Fruit fly (Drosophila melanogaster): ENCODE results near the gene RpS3.

Gene RpS3

dm6 chr3R:23326292-23326691 lies 32.3 kb upstream of the RpS3 start:
- TF ChIP-seq CG11902 (GFP tag; optimal IDR thresholded peaks at IDR 0.05) (peak; percentile 70), CG6854 (GFP tag; optimal IDR thresholded peaks at IDR 0.05) (no peak), svp (GFP tag) (no peak), fd59A (GFP tag; optimal IDR thresholded peaks at IDR 0.05) (peak; percentile 97), Sox14 (GFP tag; optimal IDR thresholded peaks at IDR 0.05) (peak; percentile 95), Ets21C (GFP tag; optimal IDR thresholded peaks at IDR 0.05) (peak; percentile 21), CG34406 (GFP tag; optimal IDR thresholded peaks at IDR 0.05) (peak; percentile 84), CG3032 (tag; optimal IDR thresholded peaks at IDR 0.05) (peak; percentile 97), achi (GFP tag; optimal IDR thresholded peaks at IDR 0.05) (peak; percentile 93), spab (GFP tag; optimal IDR thresholded peaks at IDR 0.05) (peak; percentile 98), pdm3 (GFP tag; optimal IDR thresholded peaks at IDR 0.05) (peak; percentile 93), topi (GFP tag; optimal IDR thresholded peaks at IDR 0.05) (peak; percentile 71), CG11762 (GFP tag; optimal IDR thresholded peaks at IDR 0.05; ENCODE audit: insufficient read depth) (peak; percentile 89), CG11294 (GFP tag; IDR thresholded peaks at IDR 0.05) (peak; percentile 83), Met (GFP tag; optimal IDR thresholded peaks at IDR 0.05) (peak; percentile 49), Hr4 (GFP tag; optimal IDR thresholded peaks at IDR 0.05) (peak; percentile 94), fkh (GFP tag; optimal IDR thresholded peaks at IDR 0.05) (peak; percentile 33), Sox102F (GFP tag; optimal IDR thresholded peaks at IDR 0.05) (peak; percentile 47), CG31627 (GFP tag; optimal IDR thresholded peaks at IDR 0.05) (peak; percentile 51), CG6808 (GFP tag; optimal IDR thresholded peaks at IDR 0.05) (peak; percentile 95), esn (GFP tag; optimal IDR thresholded peaks at IDR 0.05) (peak; percentile 67), CG6792 (GFP tag; optimal IDR thresholded peaks at IDR 0.05) (peak; percentile 86), salr (GFP tag; optimal IDR thresholded peaks at IDR 0.05) (peak; percentile 90 to 97), dsx (GFP tag; optimal IDR thresholded peaks at IDR 0.05; ENCODE audit: poor library complexity, severe bottlenecking) (peak; percentile 96), CG8632 (GFP tag; optimal IDR thresholded peaks at IDR 0.05) (peak; percentile 85), ss (GFP tag; optimal IDR thresholded peaks at IDR 0.05) (peak; percentile 96), CG3919 (GFP tag; optimal IDR thresholded peaks at IDR 0.05) (peak; percentile 96), CG16779 (tag; optimal IDR thresholded peaks at IDR 0.05) (peak; percentile 92), Smox (GFP tag; optimal IDR thresholded peaks at IDR 0.05) (peak; percentile 41), CG7368 (GFP tag; optimal IDR thresholded peaks at IDR 0.05) (peak; percentile 91), vri (GFP tag; optimal IDR thresholded peaks at IDR 0.05) (no peak), CG8319 (GFP tag; optimal IDR thresholded peaks at IDR 0.05) (peak; percentile 79), Gug (GFP tag; IDR thresholded peaks at IDR 0.05) (peak; percentile 90), OdsH (GFP tag; optimal IDR thresholded peaks at IDR 0.05) (peak; percentile 93), CG6276 (GFP tag; optimal IDR thresholded peaks at IDR 0.05) (peak; percentile 95), Ets96B (tag; optimal IDR thresholded peaks at IDR 0.05) (peak; percentile 98), Hr38 (GFP tag; optimal IDR thresholded peaks at IDR 0.05) (peak; percentile 43), fd85E (GFP tag; optimal IDR thresholded peaks at IDR 0.05) (peak; percentile 60), Blimp-1 (GFP tag; optimal IDR thresholded peaks at IDR 0.05) (no peak), acj6 (GFP tag; optimal IDR thresholded peaks at IDR 0.05) (peak; percentile 92), net (GFP tag; optimal IDR thresholded peaks at IDR 0.05) (peak; percentile 92), eg (GFP tag; IDR thresholded peaks at IDR 0.05) (peak; percentile 96), CG4318 (GFP tag; optimal IDR thresholded peaks at IDR 0.05) (peak; percentile 90), CG32006 (GFP tag; optimal IDR thresholded peaks at IDR 0.05) (peak; percentile 97), Lpt (GFP tag; optimal IDR thresholded peaks at IDR 0.05) (peak; percentile 96), CG9139 (GFP tag; optimal IDR thresholded peaks at IDR 0.05) (peak; percentile 92), CG10669 (GFP tag; optimal IDR thresholded peaks at IDR 0.05) (peak; percentile 97), CG15336 (GFP tag; IDR thresholded peaks at IDR 0.05) (peak; percentile 96), dac (GFP tag; optimal IDR thresholded peaks at IDR 0.05) (peak; percentile 93), CG6163 (GFP tag; IDR thresholded peaks at IDR 0.05) (peak; percentile 97), CG10631 (GFP tag; optimal IDR thresholded peaks at IDR 0.05) (peak; percentile 97), Sox15 (GFP tag; optimal IDR thresholded peaks at IDR 0.05) (peak; percentile 64)
